Fruit fly (Drosophila melanogaster): ENCODE results near the gene Rrp46.

DNA sequence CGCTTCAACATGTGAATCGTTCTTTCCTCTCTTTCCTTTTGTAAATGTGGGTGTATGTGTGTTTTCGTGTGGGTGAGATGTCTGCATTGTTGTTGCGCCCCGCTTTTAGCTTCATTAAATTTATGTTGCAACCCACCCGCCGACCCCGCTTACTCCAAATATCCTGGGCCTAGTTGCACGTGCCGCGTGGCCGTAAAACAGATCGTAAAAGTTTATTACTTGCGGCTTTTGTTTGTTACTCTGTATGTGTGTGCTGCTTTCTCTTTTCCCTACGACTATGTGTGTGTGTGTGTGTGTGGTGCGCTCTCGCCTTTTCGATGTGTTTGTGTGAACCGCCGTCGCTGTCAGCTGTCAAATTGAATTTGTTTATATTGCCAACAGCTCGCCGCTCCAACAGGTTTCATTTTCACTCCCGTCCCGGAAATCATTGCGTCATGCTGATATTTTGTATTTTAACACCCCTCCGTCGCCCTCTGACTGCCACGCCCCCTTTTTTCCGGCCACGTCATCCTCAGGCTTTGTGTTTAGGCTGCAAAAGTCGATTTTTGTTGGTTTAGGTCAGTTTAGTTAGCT lies 20.4 kb downstream of the Rrp46 start:
- no peak for TF ChIP-seq CG8119 (GFP tag; IDR thresholded peaks at IDR 0.05)
- TF ChIP-seq Lpt (GFP tag; optimal IDR thresholded peaks at IDR 0.05), result no peak
- TF ChIP-seq OdsH (GFP tag; optimal IDR thresholded peaks at IDR 0.05), result no peak
- no peak for TF ChIP-seq CG16779 (tag; optimal IDR thresholded peaks at IDR 0.05)
- TF ChIP-seq CG10669 (GFP tag; optimal IDR thresholded peaks at IDR 0.05), result no peak
- no peak for TF ChIP-seq Blimp-1 (GFP tag; optimal IDR thresholded peaks at IDR 0.05)
- no peak for TF ChIP-seq CG6854 (GFP tag; optimal IDR thresholded peaks at IDR 0.05)
- TF ChIP-seq CG8319 (GFP tag; optimal IDR thresholded peaks at IDR 0.05), result no peak
- TF ChIP-seq Smox (GFP tag; optimal IDR thresholded peaks at IDR 0.05), result no peak
- no peak for TF ChIP-seq CG9139 (GFP tag; optimal IDR thresholded peaks at IDR 0.05)
- no peak for TF ChIP-seq CG11902 (GFP tag; optimal IDR thresholded peaks at IDR 0.05)
- no peak for TF ChIP-seq Ets21C (GFP tag; optimal IDR thresholded peaks at IDR 0.05)
- TF ChIP-seq vri (GFP tag; optimal IDR thresholded peaks at IDR 0.05), result no peak
- no peak for TF ChIP-seq Sox14 (GFP tag; optimal IDR thresholded peaks at IDR 0.05)

All from whole organism, prepupa.